Fruit fly (Drosophila melanogaster) whole organism, wandering third instar larva: ENCODE measurements around the gene Peritrophin-15b.

ENCODE experiments used
- Abd-B ChIP-seq: fragments of >200 bp; optimal IDR thresholded peaks from 2 replicates; lab custom pipeline; 2017; ENCODE audit warnings: missing biosample characterization, missing genetic modification characterization
- CG32264 ChIP-seq: fragments of 200-800 bp; sonication (Bioruptor generic); optimal IDR thresholded peaks from 2 replicates; lab custom pipeline; 2016; ENCODE audit warnings: missing biosample characterization, missing genetic modification characterization
- CG9705 ChIP-seq: fragments of 200-800 bp; sonication (Bioruptor generic); optimal IDR thresholded peaks from 2 replicates; lab custom pipeline; 2018; ENCODE audit warnings: missing biosample characterization, mild to moderate bottlenecking, missing genetic modification characterization
- CrebA ChIP-seq: fragments of 200-800 bp; sonication (Bioruptor generic); optimal IDR thresholded peaks from 2 replicates; lab custom pipeline; 2016; ENCODE audit warnings: missing biosample characterization, mild to moderate bottlenecking, missing genetic modification characterization, borderline replicate concordance
- Dfd ChIP-seq: fragments of >200 bp; optimal IDR thresholded peaks from 2 replicates; lab custom pipeline; 2017; ENCODE audit warnings: missing biosample characterization, missing genetic modification characterization
- Dif ChIP-seq: fragments of 200-275, 200-300 bp; sonication (Bioruptor generic); optimal IDR thresholded peaks from 2 replicates; lab custom pipeline; 2018; ENCODE audit warnings: missing biosample characterization, missing genetic modification characterization; ENCODE audit not compliant: partially characterized antibody
- GATAd ChIP-seq: sonication (Bioruptor generic); optimal IDR thresholded peaks from 2 replicates; lab custom pipeline; 2016; ENCODE audit warnings: missing biosample characterization, missing genetic modification characterization
- HLH106 ChIP-seq: fragments of 200-800 bp; optimal IDR thresholded peaks from 3 replicates; lab custom pipeline; 2019; ENCODE audit warnings: missing biosample characterization, mild to moderate bottlenecking, missing genetic modification characterization, moderate library complexity
- Hnf4 ChIP-seq: fragments of 200-800 bp; sonication (Bioruptor generic); optimal IDR thresholded peaks from 2 replicates; lab custom pipeline; 2016; ENCODE audit warnings: missing biosample characterization, mild to moderate bottlenecking, missing genetic modification characterization
- Hr78 ChIP-seq: fragments of >200 bp; optimal IDR thresholded peaks from 2 replicates; lab custom pipeline; 2017; ENCODE audit warnings: missing biosample characterization, missing genetic modification characterization
- Hr83 ChIP-seq: fragments of 200-300 bp; sonication (Bioruptor generic); optimal IDR thresholded peaks from 2 replicates; lab custom pipeline; 2016; ENCODE audit warnings: missing biosample characterization, mild to moderate bottlenecking, missing genetic modification characterization, moderate library complexity; ENCODE audit not compliant: poor library complexity, severe bottlenecking
- Jra ChIP-seq: sonication (Bioruptor generic); optimal IDR thresholded peaks from 2 replicates; lab custom pipeline; 2016; ENCODE audit warnings: missing biosample characterization, missing genetic modification characterization
- Mio ChIP-seq: sonication (Bioruptor generic); optimal IDR thresholded peaks from 2 replicates; lab custom pipeline; 2016; ENCODE audit warnings: missing biosample characterization, missing genetic modification characterization
- Myc ChIP-seq: fragments of >200 bp; optimal IDR thresholded peaks from 2 replicates; lab custom pipeline; 2017
- N ChIP-seq: fragments of >200 bp; optimal IDR thresholded peaks from 2 replicates; lab custom pipeline; 2018; ENCODE audit warnings: missing biosample characterization, missing external identifiers, missing genetic modification characterization
- OdsH ChIP-seq: fragments of 200-800 bp; sonication (Bioruptor generic); optimal IDR thresholded peaks from 2 replicates; lab custom pipeline; 2016; ENCODE audit warnings: missing biosample characterization, mild to moderate bottlenecking, missing genetic modification characterization
- Rel ChIP-seq, 2 experiments: fragments of 200-800 bp; sonication (Bioruptor generic) in 1 of 2; optimal IDR thresholded peaks; 2 replicates in 1 of 2; 3 replicates in 1 of 2; lab custom pipeline; 2016 to 2019; ENCODE audit warnings: mild to moderate bottlenecking in 2 of 2, missing biosample characterization in 2 of 2, missing genetic modification characterization in 2 of 2, moderate library complexity in 1 of 2
- Vsx2 ChIP-seq: fragments of 200-300, 225-300 bp; sonication (Bioruptor generic); optimal IDR thresholded peaks from 2 replicates; lab custom pipeline; 2018; ENCODE audit warnings: missing biosample characterization, missing genetic modification characterization; ENCODE audit not compliant: partially characterized antibody
- br ChIP-seq: fragments of 200-800 bp; sonication (Bioruptor generic); optimal IDR thresholded peaks from 2 replicates; lab custom pipeline; 2016; ENCODE audit warnings: missing biosample characterization, missing genetic modification characterization
- brk ChIP-seq: fragments of 200-800 bp; sonication (Bioruptor generic); optimal IDR thresholded peaks from 2 replicates; lab custom pipeline; 2016; ENCODE audit warnings: missing biosample characterization, mild to moderate bottlenecking, missing genetic modification characterization
- dl ChIP-seq, 2 experiments: fragments of 175-275, 200-275 bp in 1 of 2; fragments of 200-275 bp in 1 of 2; sonication (Bioruptor generic); optimal IDR thresholded peaks; lab custom pipeline; 2018; ENCODE audit warnings: mild to moderate bottlenecking in 2 of 2, missing biosample characterization in 2 of 2, missing genetic modification characterization in 2 of 2, moderate library complexity in 2 of 2; ENCODE audit not compliant: partially characterized antibody in 2 of 2, insufficient read depth in 1 of 2
- dmrt93B ChIP-seq: fragments of 200-800 bp; sonication (Bioruptor generic); optimal IDR thresholded peaks from 2 replicates; lab custom pipeline; 2018; ENCODE audit warnings: missing biosample characterization, mild to moderate bottlenecking, missing genetic modification characterization
- ey ChIP-seq: fragments of 200-800 bp; sonication (Bioruptor generic); optimal IDR thresholded peaks from 2 replicates; lab custom pipeline; 2016; ENCODE audit warnings: missing biosample characterization, missing genetic modification characterization
- foxo ChIP-seq, 2 experiments: fragments of 200-800 bp; sonication (Bioruptor generic); optimal IDR thresholded peaks; 2 replicates in 1 of 2; 3 replicates in 1 of 2; lab custom pipeline; 2016 to 2017; ENCODE audit warnings: missing biosample characterization in 2 of 2, missing genetic modification characterization in 2 of 2
- fru ChIP-seq: fragments of 200-800 bp; sonication (Bioruptor generic); optimal IDR thresholded peaks from 3 replicates; lab custom pipeline; 2016; ENCODE audit warnings: missing biosample characterization, mild to moderate bottlenecking, missing genetic modification characterization
- h ChIP-seq: fragments of 200-800 bp; sonication (Bioruptor generic); optimal IDR thresholded peaks from 3 replicates; lab custom pipeline; 2016; ENCODE audit warnings: missing biosample characterization, mild to moderate bottlenecking, missing genetic modification characterization
- jim ChIP-seq: fragments of 175-275, 200-325 bp; sonication (Bioruptor generic); optimal IDR thresholded peaks from 2 replicates; lab custom pipeline; 2016; ENCODE audit warnings: missing biosample characterization, mild to moderate bottlenecking, missing genetic modification characterization
- lola ChIP-seq: fragments of >200 bp; optimal IDR thresholded peaks from 2 replicates; lab custom pipeline; 2017; ENCODE audit warnings: missing biosample characterization, missing genetic modification characterization
- pan ChIP-seq: fragments of >200 bp; optimal IDR thresholded peaks from 2 replicates; lab custom pipeline; 2017
- rgr ChIP-seq: fragments of 200-800 bp; sonication (Bioruptor generic); optimal IDR thresholded peaks from 3 replicates; lab custom pipeline; 2016; ENCODE audit warnings: missing biosample characterization, mild to moderate bottlenecking, missing genetic modification characterization
- sage ChIP-seq: fragments of 200-800 bp; sonication (Bioruptor generic); optimal IDR thresholded peaks from 2 replicates; lab custom pipeline; 2016; ENCODE audit warnings: missing biosample characterization, mild to moderate bottlenecking, missing genetic modification characterization
- sv ChIP-seq: fragments of 200-800 bp; sonication (Bioruptor generic); optimal IDR thresholded peaks from 3 replicates; lab custom pipeline; 2016; ENCODE audit warnings: missing biosample characterization, missing genetic modification characterization
- usp ChIP-seq: fragments of >200 bp; optimal IDR thresholded peaks from 2 replicates; lab custom pipeline; 2017; ENCODE audit warnings: missing biosample characterization, missing genetic modification characterization
- woc ChIP-seq: sonication (Bioruptor generic); optimal IDR thresholded peaks from 2 replicates; lab custom pipeline; 2016; ENCODE audit warnings: missing biosample characterization, mild to moderate bottlenecking, missing genetic modification characterization

Peritrophin-15b gene

DNA sequence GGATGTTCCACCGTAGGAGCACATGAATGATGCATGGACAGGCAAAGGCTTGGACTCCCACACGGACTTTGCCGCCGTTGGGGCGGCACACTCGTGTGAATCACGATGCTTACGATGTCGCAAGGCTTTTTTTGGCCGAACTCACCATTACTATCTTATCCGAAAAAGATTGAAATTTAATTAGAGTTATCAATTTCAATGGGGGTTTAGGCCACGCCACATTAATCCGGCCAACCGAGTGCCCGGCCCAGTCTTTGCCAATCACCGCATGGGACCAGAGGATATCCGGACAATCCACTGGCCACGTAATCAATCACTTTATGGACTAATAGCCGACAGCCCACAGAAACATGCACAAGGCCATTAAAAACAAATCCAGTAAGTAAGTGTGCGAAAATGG is 22.5 kb downstream of the Peritrophin-15b start:
- TF ChIP-seq woc (GFP tag; lab: Kevin White, UChicago), result no peak
- TF ChIP-seq Rel (GFP tag; optimal IDR thresholded peaks at IDR 0.05; lab: Kevin White, UChicago), result no peak
- TF ChIP-seq Rel (tag; optimal IDR thresholded peaks at IDR 0.05; lab: Kevin White, UChicago), result peak; percentile 27
- TF ChIP-seq, all 38 proteins: peak for 1

- TF ChIP-seq N (no peak), OdsH (GFP tag; lab: Kevin White, UChicago) (no peak), h (GFP tag; lab: Kevin White, UChicago) (no peak), usp (GFP tag; lab: Kevin White, UChicago) (no peak), Hr78 (no peak), Abd-B (GFP tag; lab: Kevin White, UChicago) (no peak)
- TF ChIP-seq, all 38 proteins: peak for 0
These were observed 23.3 kb downstream of the Peritrophin-15b start for dm6 chr2L:8371354-8371937.

DNA sequence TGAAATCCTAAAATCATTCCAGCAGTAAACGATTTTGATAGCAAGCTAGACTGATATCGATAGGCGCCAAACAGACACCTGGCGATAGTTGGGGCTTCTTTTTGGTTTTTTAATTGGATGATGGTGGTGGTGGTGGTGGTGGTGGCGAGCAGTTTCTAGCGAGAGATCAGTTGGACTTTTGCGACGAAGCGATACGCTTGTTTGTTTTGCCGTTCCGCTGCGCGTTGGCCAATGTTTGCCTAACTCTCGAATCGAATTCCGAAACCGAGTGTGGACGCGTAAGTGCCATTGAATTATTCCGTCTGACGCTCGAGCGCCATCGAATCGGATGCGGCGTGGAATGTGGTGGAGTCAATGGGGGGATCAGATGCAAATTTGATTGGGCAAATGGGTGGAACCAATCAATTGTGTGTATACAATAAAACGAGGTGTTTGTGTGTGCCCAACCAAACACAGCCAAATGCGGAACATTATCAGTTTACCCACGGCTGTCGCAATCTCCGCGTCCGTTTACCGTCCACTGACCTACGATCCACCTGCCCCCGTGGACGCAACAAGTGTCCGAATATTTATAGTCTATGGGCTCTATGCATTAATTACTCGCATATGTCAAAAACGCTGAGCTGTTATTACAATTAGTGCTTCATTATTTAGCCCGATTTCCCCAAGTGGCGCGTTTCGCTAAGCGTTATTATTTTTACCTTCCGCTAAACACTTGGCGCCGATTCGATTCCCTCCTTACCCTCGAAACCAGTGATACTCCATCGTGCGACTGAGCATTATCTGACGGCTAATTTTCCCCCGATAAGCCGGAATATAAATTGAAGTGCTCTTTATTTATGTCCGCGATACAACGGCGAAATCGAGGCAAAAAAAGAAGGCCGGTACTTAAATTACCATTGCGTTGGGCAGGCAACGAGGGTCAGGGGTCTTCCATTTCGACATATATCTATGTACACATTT is 24.1 kb downstream of the Peritrophin-15b start, which contains the start of gene CG17292:
Gene CG17292 (plus strand): TSS at position 91 of the 963 bp plus-strand sequence.
- peak; percentile 87 for TF ChIP-seq Dif (GFP tag; lab: Kevin White, UChicago)
- TF ChIP-seq Abd-B (GFP tag; lab: Kevin White, UChicago), result no peak
- TF ChIP-seq Vsx2 (GFP tag; lab: Kevin White, UChicago), result peak; percentile 98
- peak; percentile 41 for TF ChIP-seq h (GFP tag; lab: Kevin White, UChicago)
- TF ChIP-seq br (GFP tag; lab: Kevin White, UChicago), result peak; percentile 15
- peak; percentile 55 for TF ChIP-seq Hnf4 (GFP tag; lab: Kevin White, UChicago)
- TF ChIP-seq Rel (GFP tag; optimal IDR thresholded peaks at IDR 0.05; lab: Kevin White, UChicago), result no peak
- peak; percentile 48 for TF ChIP-seq Rel (tag; optimal IDR thresholded peaks at IDR 0.05; lab: Kevin White, UChicago)
- TF ChIP-seq foxo (GFP tag; optimal IDR thresholded peaks at IDR 0.05; lab: Kevin White, UChicago), result peak in 1 of 2 experiments; percentile 17
- no peak for TF ChIP-seq CG9705
- TF ChIP-seq OdsH (GFP tag; lab: Kevin White, UChicago), result peak; percentile 68
- TF ChIP-seq woc (GFP tag; lab: Kevin White, UChicago), result no peak
- TF ChIP-seq Hr83 (GFP tag; lab: Kevin White, UChicago), result peak; percentile 3
- TF ChIP-seq rgr (GFP tag; lab: Kevin White, UChicago), result peak; percentile 49

- TF ChIP-seq Jra (peak; percentile 63), Dif (GFP tag; lab: Kevin White, UChicago) (no peak), N (peak; percentile 88), pan (lab: Kevin White, UChicago) (no peak), h (GFP tag; lab: Kevin White, UChicago) (peak; percentile 55), foxo (GFP tag; optimal IDR thresholded peaks at IDR 0.05; lab: Kevin White, UChicago) (peak in 1 of 2 experiments; percentile 23), Hnf4 (GFP tag; lab: Kevin White, UChicago) (peak; percentile 53), br (GFP tag; lab: Kevin White, UChicago) (no peak), Mio (GFP tag; lab: Kevin White, UChicago) (no peak), jim (GFP tag; lab: Kevin White, UChicago) (no peak), GATAd (GFP tag; lab: Kevin White, UChicago) (no peak), dl (GFP tag; optimal IDR thresholded peaks at IDR 0.05; lab: Kevin White, UChicago; ENCODE audit: insufficient read depth in 1 of 2, partially characterized antibody in 2 of 2) (no peak), sv (no peak), Hr83 (GFP tag; lab: Kevin White, UChicago) (no peak), Hr78 (no peak), CG32264 (GFP tag; lab: Kevin White, UChicago) (no peak), dmrt93B (GFP tag; lab: Kevin White, UChicago) (no peak), Rel (GFP tag; optimal IDR thresholded peaks at IDR 0.05; lab: Kevin White, UChicago) (no peak), Rel (tag; optimal IDR thresholded peaks at IDR 0.05; lab: Kevin White, UChicago) (peak; percentile 31), OdsH (GFP tag; lab: Kevin White, UChicago) (no peak), HLH106 (tag; lab: Kevin White, UChicago) (peak; percentile 49), brk (peak; percentile 81), lola (no peak), CrebA (GFP tag; lab: Kevin White, UChicago) (no peak), CG9705 (peak; percentile 19), fru (GFP tag; lab: Kevin White, UChicago) (peak; percentile 23), Dfd (GFP tag; lab: Kevin White, UChicago) (no peak), ey (GFP tag; lab: Kevin White, UChicago) (peak; percentile 4), sage (GFP tag; lab: Kevin White, UChicago) (peak; percentile 23), woc (GFP tag; lab: Kevin White, UChicago) (peak; percentile 59), usp (GFP tag; lab: Kevin White, UChicago) (no peak), Myc (lab: Kevin White, UChicago) (no peak), Vsx2 (GFP tag; lab: Kevin White, UChicago) (no peak)
These were observed 28.8 kb downstream of the Peritrophin-15b start, which contains the start of gene Pp2A-29B for dm6 chr2L:8365701-8366643. Gene Pp2A-29B, plus strand, starts transcription at chr2L:8366038.
